Worm (Caenorhabditis elegans): Measurements from ENCODE around the gene ZK470.1.

The ZK470.1 gene

ce11 chrX:4139593-4140565 lies 23.6 kb upstream of the ZK470.1 start, which contains the start of gene ZK470.4:
Gene ZK470.4 (minus strand): TSS chrX:4139767.
- no peak for TF ChIP-seq F49E8.2 (tag; optimal IDR thresholded peaks at IDR 0.05; ENCODE audit: borderline replicate concordance)
- TF ChIP-seq madf-5 (GFP tag; IDR thresholded peaks at IDR 0.05) = no peak
- TF ChIP-seq ceh-44 (GFP tag; IDR thresholded peaks at IDR 0.05) = no peak
- TF ChIP-seq ZK337.2 (GFP tag; IDR thresholded peaks at IDR 0.05) = no peak
- no peak for TF ChIP-seq php-3 (GFP tag; IDR thresholded peaks at IDR 0.05)
- TF ChIP-seq nhr-76 (tag; optimal IDR thresholded peaks at IDR 0.05) = no peak
- no peak for TF ChIP-seq lin-29 (GFP tag; IDR thresholded peaks at IDR 0.05)
- TF ChIP-seq set-16 (GFP tag; IDR thresholded peaks at IDR 0.05) = 0 out of 2 replicates have a peak, but pooled peaks have one; percentile 15
- no peak for TF ChIP-seq ama-1 (optimal IDR thresholded peaks at IDR 0.05)
- TF ChIP-seq mxl-2 (GFP tag; conservative IDR thresholded peaks at IDR 0.05) = no peak
- no peak for TF ChIP-seq nhr-48 (tag; optimal IDR thresholded peaks at IDR 0.05)
- TF ChIP-seq lsy-2 (tag; optimal IDR thresholded peaks at IDR 0.05) = peak in 1 of 2 experiments; percentile 32
- no peak for TF ChIP-seq dmd-9 (GFP tag; IDR thresholded peaks at IDR 0.05)
- no peak for TF ChIP-seq snpc-4 (tag; optimal IDR thresholded peaks at IDR 0.05)
- no peak for TF ChIP-seq cey-2 (tag; optimal IDR thresholded peaks at IDR 0.05; ENCODE audit: borderline replicate concordance, insufficient read depth)
- no peak for TF ChIP-seq D1046.2 (GFP tag; IDR thresholded peaks at IDR 0.05)
- no peak for TF ChIP-seq gei-8 (GFP tag; optimal IDR thresholded peaks at IDR 0.05)
- TF ChIP-seq fkh-10 (GFP tag; optimal IDR thresholded peaks at IDR 0.05) = no peak
- TF ChIP-seq dpl-1 (GFP tag; optimal IDR thresholded peaks at IDR 0.05) = no peak
- TF ChIP-seq attf-4 (tag; optimal IDR thresholded peaks at IDR 0.05) = no peak
- no peak for TF ChIP-seq zfp-3 (GFP tag; conservative IDR thresholded peaks at IDR 0.05)
- no peak for TF ChIP-seq zip-11 (GFP tag; IDR thresholded peaks at IDR 0.05)
- no peak for TF ChIP-seq lin-39 (tag; optimal IDR thresholded peaks at IDR 0.05)
- TF ChIP-seq mxl-3 (GFP tag; optimal IDR thresholded peaks at IDR 0.05) = no peak
- no peak for TF ChIP-seq ceh-20 (GFP tag; IDR thresholded peaks at IDR 0.05)
- no peak for TF ChIP-seq lir-3 (tag; optimal IDR thresholded peaks at IDR 0.05)
- no peak for TF ChIP-seq mes-2 (tag; optimal IDR thresholded peaks at IDR 0.05; ENCODE audit: poor library complexity, severe bottlenecking)
- no peak for TF ChIP-seq spr-3 (GFP tag; optimal IDR thresholded peaks at IDR 0.05)
- no peak for TF ChIP-seq rbr-2 (tag; optimal IDR thresholded peaks at IDR 0.05)
- peak in 1 of 2 experiments; percentile 86 for TF ChIP-seq unc-62 (GFP tag; optimal IDR thresholded peaks at IDR 0.05 in 1 of 2)
- no peak for TF ChIP-seq unc-62 (tag; optimal IDR thresholded peaks at IDR 0.05)
- TF ChIP-seq daf-8 (GFP tag; IDR thresholded peaks at IDR 0.05) = no peak
- TF ChIP-seq egl-27 (tag; optimal IDR thresholded peaks at IDR 0.05) = no peak
- TF ChIP-seq arid-1 (GFP tag; conservative IDR thresholded peaks at IDR 0.05) = no peak
- no peak for TF ChIP-seq tag-97 (GFP tag; IDR thresholded peaks at IDR 0.05)
- no peak for TF ChIP-seq spr-1 (tag; optimal IDR thresholded peaks at IDR 0.05)
- no peak for TF ChIP-seq ZK546.5 (tag; optimal IDR thresholded peaks at IDR 0.05)
- no peak for TF ChIP-seq skn-1 (tag; optimal IDR thresholded peaks at IDR 0.05)
- TF ChIP-seq T26A8.4 (GFP tag; IDR thresholded peaks at IDR 0.05) = 0 out of 2 replicates have a peak, but pooled peaks have one; percentile 29
- no peak for TF ChIP-seq nhr-11 (tag; optimal IDR thresholded peaks at IDR 0.05)
- TF ChIP-seq nhr-42 (GFP tag; IDR thresholded peaks at IDR 0.05) = no peak
- peak; percentile 99 for TF ChIP-seq aha-1 (tag)
- no peak for TF ChIP-seq mdt-29 (GFP tag; IDR thresholded peaks at IDR 0.05)
- TF ChIP-seq Y48G9A.11 (GFP tag; IDR thresholded peaks at IDR 0.05) = no peak
- no peak for TF ChIP-seq daf-12 (tag; optimal IDR thresholded peaks at IDR 0.05)
- no peak for TF ChIP-seq ceh-62 (tag; optimal IDR thresholded peaks at IDR 0.05)
- no peak for TF ChIP-seq jun-1 (tag; optimal IDR thresholded peaks at IDR 0.05)
- TF ChIP-seq pqm-1 (tag; optimal IDR thresholded peaks at IDR 0.05) = no peak
- TF ChIP-seq duxl-1 (tag; optimal IDR thresholded peaks at IDR 0.05; ENCODE audit: poor library complexity) = no peak
- TF ChIP-seq dmd-8 (GFP tag; IDR thresholded peaks at IDR 0.05) = no peak
